Fruit fly (Drosophila melanogaster) whole organism, embryonic: Measurements from ENCODE around the gene CG7810.

Experiments
- Asciz ChIP-seq: fragments of 200-800 bp; sonication (Bioruptor generic); optimal IDR thresholded peaks from 2 replicates; lab custom pipeline; 2017; ENCODE audit warnings: missing biosample characterization, mild to moderate bottlenecking, missing genetic modification characterization, missing genetic modification reagents
- Atf-2 ChIP-seq: fragments of 200-800 bp; sonication (Bioruptor generic); optimal IDR thresholded peaks from 2 replicates; lab custom pipeline; 2016; ENCODE audit warnings: missing biosample characterization, missing genetic modification characterization
- B-H1 ChIP-seq: fragments of 200-800 bp; sonication (Bioruptor generic); IDR thresholded peaks from 3 replicates; pipeline ENCODE4 v1.3.6; 2022; ENCODE audit warnings: missing biosample characterization, missing genetic modification characterization
- BEAF-32 ChIP-seq: fragments of 200-800 bp; sonication (Bioruptor generic); optimal IDR thresholded peaks from 3 replicates; lab custom pipeline; 2017; ENCODE audit warnings: missing biosample characterization, missing genetic modification characterization, mild to moderate bottlenecking, moderate library complexity, missing genetic modification reagents
- Bteb2 ChIP-seq: fragments of 200-800 bp; sonication (Bioruptor generic); optimal IDR thresholded peaks from 2 replicates; lab custom pipeline; 2016; ENCODE audit warnings: missing biosample characterization, missing genetic modification characterization
- C15 ChIP-seq: fragments of 200-800 bp; sonication (Bioruptor generic); IDR thresholded peaks from 3 replicates; pipeline ENCODE4 v1.3.6; 2022; ENCODE audit warnings: missing biosample characterization, missing genetic modification characterization
- CG10543 ChIP-seq: fragments of 200-800 bp; sonication (Bioruptor generic); optimal IDR thresholded peaks from 3 replicates; lab custom pipeline; 2017; ENCODE audit warnings: missing biosample characterization, mild to moderate bottlenecking, missing genetic modification characterization, moderate library complexity
- CG14441 ChIP-seq: fragments of 200-800 bp; sonication (Bioruptor generic); IDR thresholded peaks from 2 replicates; pipeline ENCODE4 v1.3.6; 2022; ENCODE audit warnings: missing biosample characterization, missing genetic modification characterization
- CG15269 ChIP-seq: fragments of 200-800 bp; sonication (Bioruptor generic); optimal IDR thresholded peaks from 2 replicates; lab custom pipeline; 2018; ENCODE audit warnings: missing biosample characterization, mild to moderate bottlenecking, missing genetic modification characterization, moderate library complexity
- CG15696 ChIP-seq: fragments of 200-800 bp; sonication (Bioruptor generic); optimal IDR thresholded peaks from 2 replicates; lab custom pipeline; 2019; ENCODE audit warnings: missing biosample characterization, mild to moderate bottlenecking, missing genetic modification characterization, moderate library complexity
- CG16813 ChIP-seq: fragments of 200-800 bp; sonication (Bioruptor generic); IDR thresholded peaks from 3 replicates; pipeline ENCODE4 v1.3.6; 2022; ENCODE audit warnings: missing biosample characterization, missing genetic modification characterization; ENCODE audit not compliant: partially characterized antibody
- CG1792 ChIP-seq: fragments of 200-800 bp; sonication (Bioruptor generic); optimal IDR thresholded peaks from 2 replicates; lab custom pipeline; 2016; ENCODE audit warnings: missing biosample characterization, missing genetic modification characterization
- CG2678 ChIP-seq: fragments of 200-800 bp; sonication (Bioruptor generic); optimal IDR thresholded peaks from 3 replicates; lab custom pipeline; 2019; ENCODE audit warnings: missing biosample characterization, mild to moderate bottlenecking, missing genetic modification characterization, moderate library complexity
- CG30020 ChIP-seq: fragments of 200-800 bp; optimal IDR thresholded peaks from 2 replicates; lab custom pipeline; 2019; ENCODE audit warnings: missing biosample characterization, mild to moderate bottlenecking, missing genetic modification characterization, moderate library complexity
- CG30431 ChIP-seq: fragments of 200-800 bp; sonication (Bioruptor generic); optimal IDR thresholded peaks from 2 replicates; lab custom pipeline; 2017; ENCODE audit warnings: missing biosample characterization, missing genetic modification characterization
- CG4730 ChIP-seq: fragments of 200-800 bp; sonication (Bioruptor generic); IDR thresholded peaks from 2 replicates; pipeline ENCODE4 v1.3.6; 2022; ENCODE audit warnings: missing biosample characterization, missing genetic modification characterization
- CG6813 ChIP-seq: fragments of 200-800 bp; sonication (Bioruptor generic); optimal IDR thresholded peaks from 2 replicates; lab custom pipeline; 2017; ENCODE audit warnings: missing biosample characterization, missing genetic modification characterization, mild to moderate bottlenecking, moderate library complexity, missing genetic modification reagents
- CG7745 ChIP-seq: fragments of 200-800 bp; sonication (Bioruptor generic); optimal IDR thresholded peaks from 2 replicates; lab custom pipeline; 2018; ENCODE audit warnings: missing biosample characterization, mild to moderate bottlenecking, missing genetic modification characterization, moderate library complexity
- CG8089 ChIP-seq: fragments of 200-800 bp; sonication (Bioruptor generic); optimal IDR thresholded peaks from 3 replicates; lab custom pipeline; 2016; ENCODE audit warnings: missing biosample characterization, missing genetic modification characterization
- CG9727 ChIP-seq: fragments of 200-800 bp; sonication (Bioruptor generic); optimal IDR thresholded peaks from 3 replicates; lab custom pipeline; 2017; ENCODE audit warnings: missing biosample characterization, mild to moderate bottlenecking, missing genetic modification characterization
- CG9797 ChIP-seq: fragments of 200-800 bp; sonication (Bioruptor generic); optimal IDR thresholded peaks from 3 replicates; lab custom pipeline; 2018; ENCODE audit warnings: missing biosample characterization, mild to moderate bottlenecking, missing genetic modification characterization
- CHES-1-like ChIP-seq: fragments of 200-800 bp; sonication (Bioruptor generic); optimal IDR thresholded peaks from 2 replicates; lab custom pipeline; 2016; ENCODE audit warnings: missing biosample characterization, missing genetic modification characterization
- CTCF ChIP-seq: fragments of 200-800 bp; sonication (Bioruptor generic); optimal IDR thresholded peaks from 2 replicates; lab custom pipeline; 2017; ENCODE audit warnings: missing biosample characterization, mild to moderate bottlenecking, missing genetic modification characterization, moderate library complexity
- CoRest ChIP-seq: fragments of 200-800 bp; sonication (Bioruptor generic); optimal IDR thresholded peaks from 3 replicates; lab custom pipeline; 2018; ENCODE audit warnings: missing biosample characterization, mild to moderate bottlenecking, missing genetic modification characterization, moderate library complexity
- CrebB ChIP-seq: fragments of 200-800 bp; sonication (Bioruptor generic); optimal IDR thresholded peaks from 3 replicates; lab custom pipeline; 2018; ENCODE audit warnings: missing biosample characterization, mild to moderate bottlenecking, missing genetic modification characterization
- D19B ChIP-seq: fragments of 200-800 bp; sonication (Bioruptor generic); optimal IDR thresholded peaks from 2 replicates; lab custom pipeline; 2017; ENCODE audit warnings: missing biosample characterization, mild to moderate bottlenecking, missing genetic modification characterization
- Dad ChIP-seq: fragments of 200-800 bp; sonication (Bioruptor generic); optimal IDR thresholded peaks from 3 replicates; lab custom pipeline; 2016; ENCODE audit warnings: missing biosample characterization, missing genetic modification characterization
- Dip3 ChIP-seq: fragments of 200-800 bp; sonication (Bioruptor generic); optimal IDR thresholded peaks from 3 replicates; lab custom pipeline; 2016; ENCODE audit warnings: missing biosample characterization, missing genetic modification characterization
- Eip74EF ChIP-seq, 2 experiments: fragments of 200-800 bp in 1 of 2; fragments of >200 bp in 1 of 2; sonication (Bioruptor generic) in 1 of 2; optimal IDR thresholded peaks; 2 replicates each; lab custom pipeline; 2017 to 2019; ENCODE audit warnings: missing biosample characterization in 2 of 2, missing genetic modification characterization in 2 of 2, mild to moderate bottlenecking in 1 of 2, moderate library complexity in 1 of 2
- GATAe ChIP-seq: fragments of 200-800 bp; sonication (Bioruptor generic); conservative IDR thresholded peaks from 2 replicates; pipeline ENCODE4 v1.3.6; 2022; ENCODE audit warnings: missing biosample characterization, missing genetic modification characterization
- H2.0 ChIP-seq: fragments of 200-800 bp; sonication (Bioruptor generic); IDR thresholded peaks from 2 replicates; pipeline ENCODE4 v1.3.6; 2022; ENCODE audit warnings: missing biosample characterization, missing genetic modification characterization
- HLH3B ChIP-seq: fragments of 200-800 bp; sonication (Bioruptor generic); IDR thresholded peaks from 2 replicates; pipeline ENCODE4 v1.3.6; 2022; ENCODE audit warnings: missing biosample characterization, missing genetic modification characterization
- Jarid2 ChIP-seq: fragments of 200-800 bp; sonication (Bioruptor generic); optimal IDR thresholded peaks from 3 replicates; lab custom pipeline; 2017; ENCODE audit warnings: mild to moderate bottlenecking, missing biosample characterization, missing genetic modification reagents, missing genetic modification characterization
- Med ChIP-seq: fragments of 200-800 bp; sonication (Bioruptor generic); peaks from one replicate; lab custom pipeline; 2016; ENCODE audit warnings: missing biosample characterization, missing genetic modification characterization, mild to moderate bottlenecking, inconsistent platforms, moderate library complexity
- Spps ChIP-seq: fragments of 200-800 bp; sonication (Bioruptor generic); optimal IDR thresholded peaks from 2 replicates; lab custom pipeline; 2018; ENCODE audit warnings: missing biosample characterization, mild to moderate bottlenecking, missing genetic modification characterization
- Tbp ChIP-seq: fragments of >200 bp; optimal IDR thresholded peaks from 2 replicates; lab custom pipeline; 2018; ENCODE audit warnings: missing biosample characterization, missing genetic modification characterization
- cas ChIP-seq: fragments of 200-800 bp; sonication (Bioruptor generic); IDR thresholded peaks from 2 replicates; pipeline ENCODE4 v1.3.6; 2022; ENCODE audit warnings: missing biosample characterization, missing genetic modification characterization
- dimm ChIP-seq: fragments of 200-800 bp; sonication (Bioruptor generic); IDR thresholded peaks from 2 replicates; pipeline ENCODE4 v1.3.6; 2022; ENCODE audit warnings: missing biosample characterization, missing genetic modification characterization
- ewg ChIP-seq: fragments of 200-800 bp; sonication (Bioruptor generic); optimal IDR thresholded peaks from 3 replicates; lab custom pipeline; 2017; ENCODE audit warnings: mild to moderate bottlenecking, missing biosample characterization, missing genetic modification reagents, missing genetic modification characterization
- ftz-f1 ChIP-seq: fragments of 200-800 bp; sonication (Bioruptor generic); optimal IDR thresholded peaks from 2 replicates; lab custom pipeline; 2016; ENCODE audit warnings: missing biosample characterization, missing genetic modification characterization
- hkb ChIP-seq, 2 experiments: fragments of 200-800 bp in 1 of 2; fragments of >200 bp in 1 of 2; sonication (Bioruptor generic) in 1 of 2; IDR thresholded peaks in 1 of 2; optimal IDR thresholded peaks in 1 of 2; 2 replicates each; pipeline versions ENCODE4 v1.3.6 to Lab custom; 2017 to 2022; ENCODE audit warnings: missing biosample characterization in 1 of 2, missing genetic modification characterization in 1 of 2
- ind ChIP-seq: fragments of 200-800 bp; sonication (Bioruptor generic); optimal IDR thresholded peaks from 3 replicates; lab custom pipeline; 2016; ENCODE audit warnings: missing biosample characterization, missing genetic modification characterization
- jing ChIP-seq: fragments of 200-800 bp; sonication (Bioruptor generic); optimal IDR thresholded peaks from 2 replicates; lab custom pipeline; 2018; ENCODE audit warnings: missing biosample characterization, mild to moderate bottlenecking, missing genetic modification characterization
- org-1 ChIP-seq: fragments of 200-800 bp; sonication (Bioruptor generic); optimal IDR thresholded peaks from 2 replicates; lab custom pipeline; 2017; ENCODE audit warnings: missing biosample characterization, missing genetic modification characterization
- repo ChIP-seq: fragments of 200-800 bp; sonication (Bioruptor generic); optimal IDR thresholded peaks from 2 replicates; lab custom pipeline; 2016; ENCODE audit warnings: missing biosample characterization, missing genetic modification characterization
- rib ChIP-seq: fragments of 200-800 bp; sonication (Bioruptor generic); IDR thresholded peaks from 2 replicates; pipeline ENCODE4 v1.3.6; 2022; ENCODE audit warnings: missing biosample characterization, missing genetic modification characterization
- seq ChIP-seq: fragments of 200-800 bp; sonication (Bioruptor generic); IDR thresholded peaks from 2 replicates; pipeline ENCODE4 v1.3.6; 2022; ENCODE audit warnings: missing biosample characterization, missing genetic modification characterization
- tna ChIP-seq: fragments of 200-800 bp; sonication (Bioruptor generic); IDR thresholded peaks from 2 replicates; pipeline ENCODE4 v1.3.6; 2022; ENCODE audit warnings: missing biosample characterization, missing genetic modification characterization; ENCODE audit not compliant: partially characterized antibody
- toy ChIP-seq: fragments of 200-800 bp; sonication (Bioruptor generic); IDR thresholded peaks from 2 replicates; pipeline ENCODE4 v1.3.6; 2022; ENCODE audit warnings: missing biosample characterization, missing genetic modification characterization
- tup ChIP-seq: fragments of 200-800 bp; sonication (Bioruptor generic); optimal IDR thresholded peaks from 2 replicates; lab custom pipeline; 2016; ENCODE audit warnings: missing biosample characterization, mild to moderate bottlenecking, missing genetic modification characterization, moderate library complexity

CG7810 gene

DNA sequence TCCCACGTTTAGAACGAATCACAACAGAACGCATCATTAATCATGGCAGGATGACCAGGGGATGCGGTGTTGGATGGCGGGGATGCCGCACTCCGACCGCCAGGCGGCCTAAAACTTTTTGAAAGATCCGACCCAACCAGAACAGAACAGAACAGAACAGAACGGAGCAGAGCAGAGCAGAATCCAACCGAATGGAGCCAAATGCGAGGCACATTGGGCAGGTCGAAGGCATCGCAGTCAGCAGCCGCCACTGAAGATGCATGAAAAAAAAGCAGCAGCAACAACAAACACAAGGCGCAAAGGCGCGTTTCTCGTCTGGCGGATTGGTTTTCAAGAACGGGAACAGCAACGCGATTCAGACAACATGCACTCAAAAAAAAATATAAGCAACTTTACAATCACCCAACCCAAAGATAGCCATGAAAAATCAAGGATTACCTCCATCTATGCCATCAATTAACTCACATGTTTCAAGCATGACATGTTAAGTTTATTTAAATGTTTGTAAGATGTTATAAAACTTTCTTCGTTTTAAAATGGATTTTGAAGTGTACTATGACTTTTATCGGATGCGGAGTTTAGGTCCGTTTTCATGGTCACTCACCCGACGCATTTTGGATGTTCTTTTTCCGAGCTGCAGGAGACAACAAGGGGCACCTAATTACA, 31.5 kb downstream of the CG7810 start (continued):
- TF ChIP-seq tup (GFP tag; lab: Kevin White, UChicago) (peak; percentile 41), CG1792 (no peak), GATAe (no peak), Spps (tag; lab: Kevin White, UChicago) (peak; percentile 86), CG6813 (peak; percentile 60), CrebB (tag; lab: Kevin White, UChicago) (no peak), Med (GFP tag; lab: Kevin White, UChicago) (peak; percentile 91), D19B (no peak), CG30431 (peak; percentile 63), H2.0 (peak; percentile 35; the same call in 1 of the 2 replicates), CHES-1-like (GFP tag; lab: Kevin White, UChicago) (peak; percentile 27), CG4730 (GFP tag; lab: Robert Waterston, UW) (peak; percentile 55; the same call in 1 of the 2 replicates), CG16813 (GFP tag; lab: Robert Waterston, UW) (no peak), CTCF (GFP tag; lab: Kevin White, UChicago) (no peak), rib (no peak), cas (GFP tag; lab: Robert Waterston, UW) (no peak), CG9797 (GFP tag; lab: Kevin White, UChicago) (no peak), B-H1 (GFP tag; lab: Robert Waterston, UW) (no peak), Dad (peak; percentile 52), Eip74EF (GFP tag; optimal IDR thresholded peaks at IDR 0.05; lab: Kevin White, UChicago) (peak in 1 of 2 experiments; percentile 17), repo (GFP tag; lab: Kevin White, UChicago) (peak; percentile 20), CG15269 (tag; lab: Kevin White, UChicago) (no peak), tna (GFP tag; lab: Robert Waterston, UW) (no peak), ewg (GFP tag; lab: Kevin White, UChicago) (peak; percentile 44), Bteb2 (no peak), ftz-f1 (GFP tag; lab: Kevin White, UChicago) (no peak), Dip3 (GFP tag; lab: Kevin White, UChicago) (peak; percentile 7), Jarid2 (GFP tag; lab: Kevin White, UChicago) (no peak), C15 (no peak), HLH3B (GFP tag; lab: Robert Waterston, UW) (peak; percentile 46; the same call in 1 of the 2 replicates), CoRest (tag; lab: Kevin White, UChicago) (peak; percentile 56), CG8089 (GFP tag; lab: Kevin White, UChicago) (peak; percentile 50), CG15696 (peak; percentile 86), toy (GFP tag; lab: Robert Waterston, UW) (no peak), CG30020 (tag; lab: Kevin White, UChicago) (peak; percentile 20), org-1 (GFP tag; lab: Kevin White, UChicago) (peak; percentile 52), CG9727 (GFP tag; lab: Kevin White, UChicago) (peak; percentile 84), Atf-2 (GFP tag; lab: Kevin White, UChicago) (peak; percentile 37), Tbp (GFP tag; lab: Kevin White, UChicago) (no peak), hkb (optimal IDR thresholded peaks at IDR 0.05; lab: Kevin White, UChicago) (no peak), hkb (GFP tag; IDR thresholded peaks at IDR 0.05; lab: Robert Waterston, UW) (peak; percentile 59; the same call in 1 of the 2 replicates), dimm (GFP tag; lab: Robert Waterston, UW) (no peak), ind (GFP tag; lab: Kevin White, UChicago) (peak; percentile 11), seq (no peak), Asciz (GFP tag; lab: Kevin White, UChicago) (peak; percentile 58), jing (GFP tag; lab: Kevin White, UChicago) (peak; percentile 58), CG2678 (tag; lab: Kevin White, UChicago) (peak; percentile 66), CG7745 (tag; lab: Kevin White, UChicago) (no peak), CG10543 (GFP tag; lab: Kevin White, UChicago) (no peak), BEAF-32 (GFP tag; lab: Kevin White, UChicago) (no peak), CG14441 (GFP tag; lab: Robert Waterston, UW) (no peak)
